Fruit fly (Drosophila melanogaster) whole organism, embryonic: ENCODE measurements around the gene Inx7.

Experiments
- Atf3 ChIP-seq: fragments of 200-800 bp; sonication (Bioruptor generic); optimal IDR thresholded peaks from 3 replicates; lab custom pipeline; 2016; ENCODE audit warnings: missing biosample characterization, missing genetic modification characterization
- Blimp-1 ChIP-seq: fragments of 200-800 bp; sonication (Bioruptor generic); optimal IDR thresholded peaks from 3 replicates; lab custom pipeline; 2018; ENCODE audit warnings: missing biosample characterization, missing genetic modification characterization, mild to moderate bottlenecking, moderate library complexity, missing genetic modification reagents
- BtbVII ChIP-seq: fragments of 200-800 bp; sonication (Bioruptor generic); optimal IDR thresholded peaks from 3 replicates; lab custom pipeline; 2017; ENCODE audit warnings: missing biosample characterization, mild to moderate bottlenecking, missing genetic modification characterization
- CG1024 ChIP-seq: fragments of 200-800 bp; sonication (Bioruptor generic); IDR thresholded peaks from 2 replicates; pipeline ENCODE4 v1.3.6; 2022; ENCODE audit warnings: missing biosample characterization, missing genetic modification characterization
- CG10366 ChIP-seq: fragments of 200-800 bp; sonication (Bioruptor generic); IDR thresholded peaks from 2 replicates; pipeline ENCODE4 v1.3.6; 2022; ENCODE audit warnings: missing biosample characterization, missing genetic modification characterization
- CG10959 ChIP-seq: fragments of 200-800 bp; sonication (Bioruptor generic); IDR thresholded peaks from 2 replicates; pipeline ENCODE4 v1.3.6; 2022; ENCODE audit warnings: missing biosample characterization, missing genetic modification characterization
- CG12071 ChIP-seq: fragments of 200-800 bp; sonication (Bioruptor generic); optimal IDR thresholded peaks from 3 replicates; lab custom pipeline; 2018; ENCODE audit warnings: missing biosample characterization, mild to moderate bottlenecking, missing genetic modification characterization
- CG12155 ChIP-seq: fragments of 200-800 bp; sonication (Bioruptor generic); optimal IDR thresholded peaks from 3 replicates; lab custom pipeline; 2016; ENCODE audit warnings: missing biosample characterization, missing genetic modification characterization
- CG12236 ChIP-seq: fragments of 200-800 bp; sonication (Bioruptor generic); optimal IDR thresholded peaks from 2 replicates; lab custom pipeline; 2016; ENCODE audit warnings: missing biosample characterization, missing genetic modification characterization
- CG12942 ChIP-seq: fragments of 200-800 bp; sonication (Bioruptor generic); optimal IDR thresholded peaks from 3 replicates; lab custom pipeline; 2016; ENCODE audit warnings: missing biosample characterization, missing genetic modification characterization
- CG13287 ChIP-seq: fragments of 200-800 bp; sonication (Bioruptor generic); IDR thresholded peaks from 2 replicates; pipeline ENCODE4 v1.3.6; 2022; ENCODE audit warnings: missing biosample characterization, missing genetic modification characterization; ENCODE audit not compliant: partially characterized antibody
- CG13894 ChIP-seq: fragments of 200-800 bp; sonication (Bioruptor generic); optimal IDR thresholded peaks from 3 replicates; lab custom pipeline; 2018; ENCODE audit warnings: missing biosample characterization, mild to moderate bottlenecking, missing genetic modification characterization, moderate library complexity
- CG14050 ChIP-seq: fragments of 200-800 bp; sonication (Bioruptor generic); IDR thresholded peaks from 3 replicates; pipeline ENCODE4 v1.3.6; 2022; ENCODE audit warnings: missing biosample characterization, missing genetic modification characterization
- CG15011 ChIP-seq: fragments of 200-800 bp; sonication (Bioruptor generic); optimal IDR thresholded peaks from 3 replicates; lab custom pipeline; 2018; ENCODE audit warnings: missing biosample characterization, mild to moderate bottlenecking, missing genetic modification characterization
- CG15601 ChIP-seq: fragments of 200-800 bp; sonication (Bioruptor generic); optimal IDR thresholded peaks from 3 replicates; lab custom pipeline; 2019; ENCODE audit warnings: missing biosample characterization, mild to moderate bottlenecking, missing genetic modification characterization, moderate library complexity
- CG17802 ChIP-seq: fragments of 200-800 bp; sonication (Bioruptor generic); optimal IDR thresholded peaks from 2 replicates; lab custom pipeline; 2018; ENCODE audit warnings: missing biosample characterization, mild to moderate bottlenecking, missing genetic modification characterization, moderate library complexity
- CG2116 ChIP-seq: fragments of 200-800 bp; sonication (Bioruptor generic); optimal IDR thresholded peaks from 3 replicates; lab custom pipeline; 2018; ENCODE audit warnings: missing biosample characterization, mild to moderate bottlenecking, missing genetic modification characterization
- CG2678 ChIP-seq: fragments of 200-800 bp; sonication (Bioruptor generic); optimal IDR thresholded peaks from 3 replicates; lab custom pipeline; 2019; ENCODE audit warnings: missing biosample characterization, mild to moderate bottlenecking, missing genetic modification characterization, moderate library complexity
- CG4424 ChIP-seq: fragments of 200-800 bp; sonication (Bioruptor generic); optimal IDR thresholded peaks from 3 replicates; lab custom pipeline; 2016; ENCODE audit warnings: missing biosample characterization, missing genetic modification characterization
- CG4730 ChIP-seq: fragments of 200-800 bp; sonication (Bioruptor generic); IDR thresholded peaks from 2 replicates; pipeline ENCODE4 v1.3.6; 2022; ENCODE audit warnings: missing biosample characterization, missing genetic modification characterization
- CG4854 ChIP-seq: fragments of 200-800 bp; sonication (Bioruptor generic); optimal IDR thresholded peaks from 2 replicates; lab custom pipeline; 2016; ENCODE audit warnings: missing biosample characterization, missing genetic modification characterization, inconsistent platforms
- CG6683 ChIP-seq: fragments of 200-800 bp; sonication (Bioruptor generic); optimal IDR thresholded peaks from 2 replicates; lab custom pipeline; 2017; ENCODE audit warnings: missing biosample characterization, mild to moderate bottlenecking, missing genetic modification characterization, missing genetic modification reagents
- CG7963 ChIP-seq: fragments of 200-800 bp; sonication (Bioruptor generic); IDR thresholded peaks from 3 replicates; pipeline ENCODE4 v1.3.6; 2022; ENCODE audit warnings: missing biosample characterization, missing genetic modification characterization; ENCODE audit not compliant: partially characterized antibody
- CG7987 ChIP-seq: fragments of 200-800 bp; sonication (Bioruptor generic); optimal IDR thresholded peaks from 2 replicates; lab custom pipeline; 2018; ENCODE audit warnings: missing biosample characterization, mild to moderate bottlenecking, missing genetic modification characterization, moderate library complexity
- CG8388 ChIP-seq: fragments of 200-800 bp; sonication (Bioruptor generic); optimal IDR thresholded peaks from 2 replicates; lab custom pipeline; 2019; ENCODE audit warnings: missing biosample characterization, mild to moderate bottlenecking, missing genetic modification characterization, moderate library complexity
- CoRest ChIP-seq: fragments of 200-800 bp; sonication (Bioruptor generic); optimal IDR thresholded peaks from 3 replicates; lab custom pipeline; 2018; ENCODE audit warnings: missing biosample characterization, mild to moderate bottlenecking, missing genetic modification characterization, moderate library complexity
- Dbx ChIP-seq: fragments of 200-800 bp; sonication (Bioruptor generic); IDR thresholded peaks from 3 replicates; pipeline ENCODE4 v1.3.6; 2022; ENCODE audit warnings: missing biosample characterization, missing genetic modification characterization
- Dip2 ChIP-seq: fragments of 200-800 bp; sonication (Bioruptor generic); IDR thresholded peaks from 2 replicates; pipeline ENCODE4 v1.3.6; 2022; ENCODE audit warnings: missing biosample characterization, missing genetic modification characterization
- Dip3 ChIP-seq: fragments of 200-800 bp; sonication (Bioruptor generic); optimal IDR thresholded peaks from 3 replicates; lab custom pipeline; 2016; ENCODE audit warnings: missing biosample characterization, missing genetic modification characterization
- E2f2 ChIP-seq: fragments of 200-800 bp; sonication (Bioruptor generic); IDR thresholded peaks from 2 replicates; pipeline ENCODE4 v1.3.6; 2022; ENCODE audit warnings: missing biosample characterization, missing genetic modification characterization
- Fer3 ChIP-seq: fragments of 200-800 bp; sonication (Bioruptor generic); optimal IDR thresholded peaks from 2 replicates; lab custom pipeline; 2018; ENCODE audit warnings: missing biosample characterization, mild to moderate bottlenecking, missing genetic modification characterization, moderate library complexity
- HLH3B ChIP-seq: fragments of 200-800 bp; sonication (Bioruptor generic); IDR thresholded peaks from 2 replicates; pipeline ENCODE4 v1.3.6; 2022; ENCODE audit warnings: missing biosample characterization, missing genetic modification characterization
- Hr39 ChIP-seq: fragments of >200 bp; optimal IDR thresholded peaks from 2 replicates; lab custom pipeline; 2017
- Lim3 ChIP-seq: fragments of 200-800 bp; sonication (Bioruptor generic); IDR thresholded peaks from 2 replicates; pipeline ENCODE4 v1.3.6; 2022; ENCODE audit warnings: missing biosample characterization, missing genetic modification characterization
- Mrtf ChIP-seq: fragments of 200-800 bp; sonication (Bioruptor generic); IDR thresholded peaks from 3 replicates; pipeline ENCODE4 v1.3.6; 2022; ENCODE audit warnings: missing biosample characterization, missing genetic modification characterization
- YL-1 ChIP-seq: fragments of 200-800 bp; sonication (Bioruptor generic); optimal IDR thresholded peaks from 3 replicates; lab custom pipeline; 2017; ENCODE audit warnings: missing biosample characterization, mild to moderate bottlenecking, missing genetic modification characterization
- ab ChIP-seq: fragments of 200-800 bp; sonication (Bioruptor generic); optimal IDR thresholded peaks from 2 replicates; lab custom pipeline; 2016; ENCODE audit warnings: missing biosample characterization, missing genetic modification characterization
- al ChIP-seq: fragments of 200-800 bp; sonication (Bioruptor generic); IDR thresholded peaks from 2 replicates; pipeline ENCODE4 v1.3.6; 2022; ENCODE audit warnings: missing biosample characterization, missing genetic modification characterization
- amos ChIP-seq: fragments of 200-800 bp; sonication (Bioruptor generic); IDR thresholded peaks from 2 replicates; pipeline ENCODE4 v1.3.6; 2022; ENCODE audit warnings: missing biosample characterization, missing genetic modification characterization; ENCODE audit not compliant: partially characterized antibody
- az2 ChIP-seq: fragments of 200-800 bp; sonication (Bioruptor generic); optimal IDR thresholded peaks from 3 replicates; lab custom pipeline; 2016; ENCODE audit warnings: missing biosample characterization, missing genetic modification characterization
- cg ChIP-seq: fragments of 200-800 bp; sonication (Bioruptor generic); optimal IDR thresholded peaks from 3 replicates; lab custom pipeline; 2019; ENCODE audit warnings: missing biosample characterization, mild to moderate bottlenecking, missing genetic modification characterization, moderate library complexity
- chif ChIP-seq, 2 experiments: fragments of 200-800 bp; sonication (Bioruptor generic); optimal IDR thresholded peaks; 3 replicates each; lab custom pipeline; 2016; ENCODE audit warnings: missing biosample characterization in 2 of 2, missing genetic modification characterization in 2 of 2
- crc ChIP-seq: fragments of 200-800 bp; sonication (Bioruptor generic); optimal IDR thresholded peaks from 2 replicates; lab custom pipeline; 2016; ENCODE audit warnings: missing biosample characterization, missing genetic modification characterization
- dmrt99B ChIP-seq: fragments of 200-800 bp; sonication (Bioruptor generic); optimal IDR thresholded peaks from 2 replicates; lab custom pipeline; 2018; ENCODE audit warnings: missing biosample characterization, mild to moderate bottlenecking, missing genetic modification characterization, moderate library complexity
- gt ChIP-seq: fragments of 200-800 bp; sonication (Bioruptor generic); IDR thresholded peaks from 2 replicates; pipeline ENCODE4 v1.3.6; 2022; ENCODE audit warnings: missing biosample characterization, missing genetic modification characterization
- hb ChIP-seq: fragments of 200-800 bp; sonication (Bioruptor generic); IDR thresholded peaks from 3 replicates; pipeline ENCODE4 v1.3.6; 2022; ENCODE audit warnings: missing biosample characterization, missing genetic modification characterization; ENCODE audit not compliant: partially characterized antibody
- kay ChIP-seq: fragments of 200-800 bp; sonication (Bioruptor generic); optimal IDR thresholded peaks from 2 replicates; lab custom pipeline; 2016; ENCODE audit warnings: missing biosample characterization, missing genetic modification characterization
- odd ChIP-seq: fragments of 200-800 bp; sonication (Bioruptor generic); optimal IDR thresholded peaks from 2 replicates; lab custom pipeline; 2017; ENCODE audit warnings: missing biosample characterization, mild to moderate bottlenecking, missing genetic modification characterization
- org-1 ChIP-seq: fragments of 200-800 bp; sonication (Bioruptor generic); optimal IDR thresholded peaks from 2 replicates; lab custom pipeline; 2017; ENCODE audit warnings: missing biosample characterization, missing genetic modification characterization
- ro ChIP-seq: fragments of 200-800 bp; sonication (Bioruptor generic); IDR thresholded peaks from 2 replicates; pipeline ENCODE4 v1.3.6; 2022; ENCODE audit warnings: missing biosample characterization, missing genetic modification characterization
- so ChIP-seq: fragments of 200-800 bp; sonication (Bioruptor generic); IDR thresholded peaks from 3 replicates; pipeline ENCODE4 v1.3.6; 2022; ENCODE audit warnings: missing biosample characterization, missing genetic modification characterization
- ssp ChIP-seq: fragments of 200-800 bp; sonication (Bioruptor generic); IDR thresholded peaks from 2 replicates; pipeline ENCODE4 v1.3.6; 2022; ENCODE audit warnings: missing biosample characterization, missing genetic modification characterization
- stc ChIP-seq: fragments of 200-800 bp; sonication (Bioruptor generic); IDR thresholded peaks from 2 replicates; pipeline ENCODE4 v1.3.6; 2022; ENCODE audit warnings: missing biosample characterization, missing genetic modification characterization

Gene Inx7

dm6 chrX:6982054-6982453, 11.4 kb downstream of the Inx7 start (continued):
- TF ChIP-seq CG2678 (tag; lab: Kevin White, UChicago) (peak; percentile 58), CG10959 (GFP tag; lab: Robert Waterston, UW) (no peak), Mrtf (GFP tag; lab: Robert Waterston, UW) (no peak), CG13287 (GFP tag; lab: Robert Waterston, UW) (no peak), CoRest (peak; percentile 54), hb (GFP tag; lab: Robert Waterston, UW) (no peak), gt (GFP tag; lab: Robert Waterston, UW) (no peak), CG2116 (GFP tag; lab: Kevin White, UChicago) (peak; percentile 12), CG15601 (tag; lab: Kevin White, UChicago) (no peak), org-1 (GFP tag; lab: Kevin White, UChicago) (no peak), CG12942 (no peak), YL-1 (GFP tag; lab: Kevin White, UChicago) (no peak), ssp (GFP tag; lab: Robert Waterston, UW) (no peak), az2 (GFP tag; lab: Kevin White, UChicago) (no peak), crc (GFP tag; lab: Kevin White, UChicago) (no peak), amos (no peak), so (no peak), Dip2 (GFP tag; lab: Robert Waterston, UW) (no peak), CG15011 (GFP tag; lab: Kevin White, UChicago) (no peak), HLH3B (GFP tag; lab: Robert Waterston, UW) (no peak), Blimp-1 (GFP tag; lab: Kevin White, UChicago) (peak; percentile 56), CG13894 (tag; lab: Kevin White, UChicago) (no peak), al (GFP tag; lab: Robert Waterston, UW) (no peak), CG12155 (GFP tag; lab: Kevin White, UChicago) (peak; percentile 10), ro (no peak), CG4730 (GFP tag; lab: Robert Waterston, UW) (no peak), CG7987 (no peak), Fer3 (tag; lab: Kevin White, UChicago) (no peak), CG12071 (GFP tag; lab: Kevin White, UChicago) (no peak), odd (no peak), Dip3 (no peak), CG8388 (GFP tag; lab: Kevin White, UChicago) (peak; percentile 41), CG17802 (no peak), ab (GFP tag; lab: Kevin White, UChicago) (no peak), stc (GFP tag; lab: Robert Waterston, UW) (no peak), CG10366 (GFP tag; lab: Robert Waterston, UW) (no peak), kay (GFP tag; lab: Kevin White, UChicago) (no peak), CG7963 (GFP tag; lab: Robert Waterston, UW) (no peak), CG14050 (GFP tag; lab: Robert Waterston, UW) (no peak), CG6683 (no peak), E2f2 (GFP tag; lab: Robert Waterston, UW) (no peak), dmrt99B (tag; lab: Kevin White, UChicago) (peak; percentile 60), cg (GFP tag; lab: Kevin White, UChicago) (no peak), CG1024 (0 out of 2 replicates have a peak, but pooled peaks have one; percentile 6), CG12236 (GFP tag; lab: Kevin White, UChicago) (no peak), CG4854 (GFP tag; lab: Kevin White, UChicago) (no peak), chif (GFP tag; optimal IDR thresholded peaks at IDR 0.05; lab: Kevin White, UChicago) (peak in 1 of 2 experiments; percentile 20), Atf3 (no peak), Hr39 (no peak), Lim3 (GFP tag; lab: Robert Waterston, UW) (no peak), BtbVII (GFP tag; lab: Kevin White, UChicago) (no peak), CG4424 (GFP tag; lab: Kevin White, UChicago) (peak; percentile 22), Dbx (no peak)
